Worm (Caenorhabditis elegans) whole organism, young adult: ENCODE results near the gene clec-2.

Experiments used
- B0019.2 ChIP-seq: fragments of 200-800 bp; sonication (Bioruptor generic); conservative IDR thresholded peaks from 2 replicates; pipeline ENCODE4 v1.3.6; 2022; ENCODE audit warnings: missing genetic modification reagents, missing genetic modification characterization, missing compliant biosample characterization
- F10E7.11 ChIP-seq: sonication (generic microtip); optimal IDR thresholded peaks from 2 replicates; lab custom pipeline; 2017; ENCODE audit warnings: mild to moderate bottlenecking, missing genetic modification characterization, moderate library complexity, missing compliant biosample characterization
- F23B12.7 ChIP-seq: sonication (generic microtip); optimal IDR thresholded peaks from 2 replicates; lab custom pipeline; 2017; ENCODE audit warnings: missing genetic modification characterization, mild to moderate bottlenecking, missing compliant biosample characterization, antibody characterized with exemption, moderate library complexity; ENCODE audit not compliant: insufficient read depth
- F33H1.4 ChIP-seq: fragments of 200-800 bp; sonication (Bioruptor generic); IDR thresholded peaks from 2 replicates; pipeline ENCODE4 v1.3.6; 2022; ENCODE audit warnings: missing genetic modification reagents, missing genetic modification characterization, missing compliant biosample characterization
- F39B2.1 ChIP-seq: fragments of 200-800 bp; sonication (Bioruptor generic); IDR thresholded peaks from 2 replicates; pipeline ENCODE4 v1.3.6; 2022; ENCODE audit warnings: missing genetic modification reagents, missing genetic modification characterization, missing compliant biosample characterization
- F55B11.4 ChIP-seq: sonication (generic microtip); optimal IDR thresholded peaks from 2 replicates; lab custom pipeline; 2016; ENCODE audit warnings: missing compliant biosample characterization, missing genetic modification characterization, borderline replicate concordance; ENCODE audit not compliant: insufficient read depth
- K12H6.12 ChIP-seq: fragments of 200-800 bp; sonication (Bioruptor generic); optimal IDR thresholded peaks from 2 replicates; lab custom pipeline; 2018; ENCODE audit warnings: mild to moderate bottlenecking, missing genetic modification characterization, missing compliant biosample characterization
- Y56A3A.18 ChIP-seq: fragments of 200-800 bp; sonication (Bioruptor generic); IDR thresholded peaks from 2 replicates; pipeline ENCODE4 v1.3.6; 2022; ENCODE audit warnings: missing genetic modification reagents, missing genetic modification characterization, missing compliant biosample characterization
- aptf-2 ChIP-seq: fragments of 200-800 bp; sonication (Bioruptor generic); conservative IDR thresholded peaks from 2 replicates; pipeline ENCODE4 v1.3.6; 2022; ENCODE audit warnings: missing genetic modification reagents, missing genetic modification characterization, missing compliant biosample characterization
- aptf-3 ChIP-seq: fragments of 200-800 bp; sonication (Bioruptor generic); IDR thresholded peaks from 2 replicates; pipeline ENCODE4 v1.3.6; 2022; ENCODE audit warnings: missing genetic modification characterization, missing compliant biosample characterization
- athp-1 ChIP-seq: sonication (generic microtip); optimal IDR thresholded peaks from 2 replicates; lab custom pipeline; 2017; ENCODE audit warnings: mild to moderate bottlenecking, missing genetic modification characterization, missing compliant biosample characterization
- attf-3 ChIP-seq: fragments of 200-800 bp; sonication (Bioruptor generic); conservative IDR thresholded peaks from 2 replicates; pipeline ENCODE4 v1.3.6; 2022; ENCODE audit warnings: missing genetic modification reagents, missing genetic modification characterization, missing compliant biosample characterization
- ccch-3 ChIP-seq: fragments of 200-800 bp; sonication (Bioruptor generic); optimal IDR thresholded peaks from 2 replicates; lab custom pipeline; 2018; ENCODE audit warnings: mild to moderate bottlenecking, missing genetic modification characterization, missing compliant biosample characterization
- cebp-1 ChIP-seq, 2 experiments: fragments of 200-800 bp in 1 of 2; sonication (Bioruptor generic) in 1 of 2; sonication (generic microtip) in 1 of 2; IDR thresholded peaks in 1 of 2; optimal IDR thresholded peaks in 1 of 2; 2 replicates each; pipeline versions ENCODE4 v1.3.6 to Lab custom; 2017 to 2022; ENCODE audit warnings: missing compliant biosample characterization in 2 of 2, missing genetic modification characterization in 2 of 2, mild to moderate bottlenecking in 1 of 2, missing genetic modification reagents in 1 of 2, moderate library complexity in 1 of 2
- ceh-27 ChIP-seq: fragments of 200-800 bp; sonication (Bioruptor generic); optimal IDR thresholded peaks from 2 replicates; lab custom pipeline; 2018; ENCODE audit warnings: mild to moderate bottlenecking, missing genetic modification characterization, moderate library complexity, missing compliant biosample characterization
- chd-7 ChIP-seq: sonication (generic microtip); optimal IDR thresholded peaks from 2 replicates; lab custom pipeline; 2016; ENCODE audit warnings: mild to moderate bottlenecking, missing genetic modification characterization, moderate library complexity, missing compliant biosample characterization
- dpl-1 ChIP-seq: fragments of 150-350 bp; optimal IDR thresholded peaks from 2 replicates; lab custom pipeline; 2014; ENCODE audit warnings: missing biosample characterization, missing genetic modification reagents, missing genetic modification characterization
- egrh-3 ChIP-seq: fragments of 200-800 bp; sonication (Bioruptor generic); IDR thresholded peaks from 2 replicates; pipeline ENCODE4 v1.3.6; 2022; ENCODE audit warnings: missing genetic modification reagents, missing genetic modification characterization, missing compliant biosample characterization
- him-1 ChIP-seq: sonication (generic microtip); optimal IDR thresholded peaks from 2 replicates; lab custom pipeline; 2016; ENCODE audit warnings: missing genotype, missing genetic modification reagents, missing genetic modification characterization, missing compliant biosample characterization
- lir-1 ChIP-seq: fragments of 200-800 bp; sonication (Bioruptor generic); conservative IDR thresholded peaks from 2 replicates; pipeline ENCODE4 v1.3.6; 2022; ENCODE audit warnings: missing genetic modification reagents, missing genetic modification characterization, missing compliant biosample characterization
- lsl-1 ChIP-seq: fragments of 200-800 bp; sonication (Bioruptor generic); optimal IDR thresholded peaks from 2 replicates; lab custom pipeline; 2018; ENCODE audit warnings: mild to moderate bottlenecking, missing genetic modification characterization, moderate library complexity, missing compliant biosample characterization
- lsy-27 ChIP-seq: sonication (generic microtip); optimal IDR thresholded peaks from 2 replicates; lab custom pipeline; 2017; ENCODE audit warnings: missing genetic modification characterization, mild to moderate bottlenecking, missing compliant biosample characterization, antibody characterized with exemption, missing genotype, borderline replicate concordance; ENCODE audit not compliant: insufficient read depth
- madf-3 ChIP-seq: fragments of 200-800 bp; sonication (Bioruptor generic); IDR thresholded peaks from 2 replicates; pipeline ENCODE4 v1.3.6; 2022; ENCODE audit warnings: missing genetic modification reagents, missing genetic modification characterization, missing compliant biosample characterization
- madf-8 ChIP-seq: fragments of 200-800 bp; sonication (Bioruptor generic); conservative IDR thresholded peaks from 2 replicates; pipeline ENCODE4 v1.3.6; 2022; ENCODE audit warnings: missing genetic modification reagents, missing genetic modification characterization, missing compliant biosample characterization
- mxl-1 ChIP-seq: sonication (generic microtip); optimal IDR thresholded peaks from 2 replicates; lab custom pipeline; 2016; ENCODE audit warnings: missing genetic modification characterization, missing compliant biosample characterization
- sdz-38 ChIP-seq: sonication (generic microtip); optimal IDR thresholded peaks from 2 replicates; lab custom pipeline; 2016; ENCODE audit warnings: missing genotype, missing genetic modification characterization, missing compliant biosample characterization
- sea-2 ChIP-seq: fragments of 200-800 bp; sonication (Bioruptor generic); IDR thresholded peaks from 2 replicates; pipeline ENCODE4 v1.3.6; 2022; ENCODE audit warnings: missing genetic modification characterization, missing compliant biosample characterization
- snpc-1.1 ChIP-seq: sonication (generic microtip); optimal IDR thresholded peaks from 2 replicates; lab custom pipeline; 2017; ENCODE audit warnings: missing genetic modification characterization, mild to moderate bottlenecking, missing compliant biosample characterization, antibody characterized with exemption, moderate library complexity, missing genotype, missing genetic modification reagents; ENCODE audit not compliant: insufficient read depth
- snpc-3.4 ChIP-seq: sonication (generic microtip); optimal IDR thresholded peaks from 2 replicates; lab custom pipeline; 2017; ENCODE audit warnings: missing genetic modification characterization, mild to moderate bottlenecking, missing compliant biosample characterization, antibody characterized with exemption, moderate library complexity, missing genotype, missing genetic modification reagents
- ztf-22 ChIP-seq: fragments of 200-800 bp; sonication (Bioruptor generic); optimal IDR thresholded peaks from 2 replicates; lab custom pipeline; 2018; ENCODE audit warnings: mild to moderate bottlenecking, missing genetic modification characterization, moderate library complexity, missing compliant biosample characterization

clec-2 gene

DNA sequence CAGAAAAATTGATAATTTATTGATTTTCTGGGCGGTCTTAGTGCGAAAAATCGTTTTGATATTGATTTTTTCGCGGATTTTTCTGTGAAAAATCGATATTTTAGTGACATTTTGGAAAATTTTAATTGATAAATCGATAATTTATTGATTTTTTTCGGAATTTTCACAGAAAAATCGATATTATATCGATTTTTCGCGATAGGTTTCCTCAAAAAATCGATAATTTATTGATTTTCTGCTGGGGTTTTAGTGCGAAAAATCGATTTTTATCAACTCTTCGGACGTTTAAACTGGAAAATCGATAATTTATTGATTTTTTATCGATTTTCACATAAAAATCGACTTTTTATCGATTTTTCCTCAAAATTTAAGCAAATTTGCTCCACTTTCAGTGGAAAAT lies 44.2 kb upstream of the clec-2 start:
- TF ChIP-seq F10E7.11 (tag; lab: Kevin White, UChicago) (no peak), F39B2.1 (GFP tag; lab: Robert Waterston, UW) (no peak), lsl-1 (GFP tag; lab: Kevin White, UChicago) (no peak), B0019.2 (no peak)

ce11 chrII:3066401-3066800 lies 43.2 kb upstream of the clec-2 start:
- TF ChIP-seq sea-2 (GFP tag; lab: Robert Waterston, UW) = no peak
- no peak for TF ChIP-seq lir-1 (GFP tag; lab: Robert Waterston, UW)
- TF ChIP-seq attf-3 (GFP tag; lab: Robert Waterston, UW) = no peak

DNA sequence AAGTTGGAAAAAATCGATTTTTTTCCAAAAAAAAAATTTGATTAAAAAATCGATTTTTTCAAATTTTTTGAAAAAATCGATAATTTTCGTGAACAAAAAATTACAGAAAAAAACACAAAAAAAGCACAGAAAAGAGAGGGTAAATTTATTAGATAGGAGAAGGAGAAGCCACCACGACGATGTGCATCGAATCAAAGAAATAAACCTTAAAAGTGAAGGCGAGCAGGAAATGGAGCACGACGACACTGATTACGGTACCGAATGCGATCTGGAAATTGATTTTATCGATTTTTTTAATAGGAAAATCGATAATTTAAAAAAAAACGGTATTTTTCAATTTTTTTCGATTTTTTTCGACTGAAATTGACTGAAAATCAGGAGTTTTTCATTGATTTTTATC lies 41.9 kb upstream of the clec-2 start:
- TF ChIP-seq him-1 (tag; lab: Kevin White, UChicago) (no peak), sdz-38 (tag; lab: Kevin White, UChicago) (no peak), madf-3 (GFP tag; lab: Robert Waterston, UW) (no peak)

DNA sequence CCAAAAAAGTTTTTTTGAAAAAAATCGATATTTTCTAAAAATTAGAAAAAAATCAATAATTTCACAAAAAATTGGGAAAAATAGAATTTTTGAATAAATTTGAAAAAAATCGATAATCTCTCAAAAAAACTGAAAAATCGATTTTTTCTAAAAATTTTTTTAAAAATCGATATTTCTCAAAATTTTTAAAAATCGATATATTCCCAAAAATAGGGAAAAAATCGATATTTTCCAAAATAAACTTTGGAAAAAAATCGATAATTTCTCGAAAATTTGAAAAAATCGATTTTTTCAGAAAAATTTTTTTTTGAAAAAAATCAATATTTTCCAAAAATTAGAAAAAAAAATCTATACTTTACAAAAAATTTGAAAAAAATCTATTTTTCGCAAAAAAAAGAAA lies 41.4 kb upstream of the clec-2 start:
- TF ChIP-seq K12H6.12 (no peak), snpc-1.1 (no peak), snpc-3.4 (no peak), sea-2 (GFP tag; lab: Robert Waterston, UW) (no peak)

ce11 chrII:3063984-3064383 lies 40.8 kb upstream of the clec-2 start:
- TF ChIP-seq lsy-27 (tag; lab: Kevin White, UChicago) (no peak), him-1 (tag; lab: Kevin White, UChicago) (no peak), dpl-1 (no peak), egrh-3 (no peak), F23B12.7 (tag; lab: Kevin White, UChicago) (no peak), ztf-22 (no peak), ccch-3 (GFP tag; lab: Kevin White, UChicago) (no peak), mxl-1 (tag; lab: Kevin White, UChicago) (no peak), madf-8 (no peak), ceh-27 (GFP tag; lab: Kevin White, UChicago) (no peak), aptf-3 (GFP tag; lab: Robert Waterston, UW) (no peak), aptf-2 (no peak), cebp-1 (GFP tag; IDR thresholded peaks at IDR 0.05; lab: Robert Waterston, UW) (no peak), cebp-1 (tag; optimal IDR thresholded peaks at IDR 0.05; lab: Kevin White, UChicago) (no peak)

DNA sequence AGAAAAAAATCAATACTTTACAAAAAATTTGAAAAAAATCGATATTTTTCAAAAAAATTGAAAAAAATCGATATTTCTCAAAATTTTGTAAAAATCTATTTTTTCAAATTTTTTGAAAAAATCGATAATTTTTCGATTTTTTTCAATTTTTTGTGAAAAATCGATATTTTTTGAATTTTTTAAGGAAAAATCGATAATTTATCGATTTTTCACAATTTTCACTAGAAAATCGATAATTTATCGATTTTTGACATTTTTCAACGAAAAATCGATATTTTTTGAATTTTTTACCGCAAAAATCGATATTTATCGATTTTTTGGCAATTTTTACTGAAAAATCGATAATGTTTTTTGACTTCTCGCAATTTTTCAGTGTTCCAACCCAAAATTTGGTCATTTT lies 40.1 kb upstream of the clec-2 start:
- no peak for TF ChIP-seq F55B11.4 (tag; lab: Kevin White, UChicago)
- no peak for TF ChIP-seq chd-7 (tag; lab: Kevin White, UChicago)
- TF ChIP-seq F33H1.4 (GFP tag; lab: Robert Waterston, UW) = no peak
- no peak for TF ChIP-seq athp-1 (tag; lab: Kevin White, UChicago)
- TF ChIP-seq Y56A3A.18 = no peak
